Fruit fly (Drosophila melanogaster): ENCODE results near the gene CG10013.

dm6 chr3R:12302915-12303314, 20.4 kb upstream of the CG10013 start:
- TF ChIP-seq usp (GFP tag; optimal IDR thresholded peaks at IDR 0.05): no peak
- no peak for TF ChIP-seq CG32264 (GFP tag; optimal IDR thresholded peaks at IDR 0.05)
- no peak for TF ChIP-seq h (GFP tag; optimal IDR thresholded peaks at IDR 0.05)

Measured in whole organism, wandering third instar larva.